Worm (Caenorhabditis elegans): ENCODE measurements around the gene lam-2.

DNA sequence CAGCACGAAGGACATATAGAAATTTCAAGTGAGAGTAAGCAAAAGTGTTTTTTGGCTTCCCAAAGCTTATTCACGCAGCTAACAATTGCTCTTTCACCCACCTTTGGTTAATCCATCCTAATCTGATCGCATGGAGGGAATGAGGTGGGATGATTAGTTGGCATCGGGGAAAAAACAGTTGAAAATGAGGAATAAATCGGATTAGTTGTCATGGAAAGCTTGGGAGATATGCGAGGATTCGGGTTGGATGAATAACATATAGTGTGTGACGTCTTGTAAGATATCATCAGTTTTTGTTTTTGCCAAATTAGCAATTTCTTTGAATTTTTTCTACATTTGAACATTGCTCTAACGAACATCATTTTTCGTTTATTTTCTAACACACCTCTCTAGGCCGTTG is 22.4 kb downstream of the lam-2 start:
- no peak for TF ChIP-seq nhr-237 (tag; optimal IDR thresholded peaks at IDR 0.05)
- no peak for TF ChIP-seq nhr-12 (tag; optimal IDR thresholded peaks at IDR 0.05)
- TF ChIP-seq pha-4 (tag; optimal IDR thresholded peaks at IDR 0.05), result no peak
- no peak for TF ChIP-seq snpc-4 (tag; optimal IDR thresholded peaks at IDR 0.05)
- TF ChIP-seq sptf-1 (tag; optimal IDR thresholded peaks at IDR 0.05), result no peak
- TF ChIP-seq ceh-83 (GFP tag; optimal IDR thresholded peaks at IDR 0.05), result no peak

Data from whole organism, mixed stage, embryonic.